Worm (Caenorhabditis elegans) whole organism, L4/young adult: Measurements from ENCODE around the gene ilys-6.

Experiments used
- W03F9.2 ChIP-seq: fragments of 150-350 bp; optimal IDR thresholded peaks from 2 replicates; lab custom pipeline; 2014; ENCODE audit warnings: missing biosample characterization, missing genetic modification characterization
- dao-5 ChIP-seq: sonication (generic microtip); optimal IDR thresholded peaks from 2 replicates; lab custom pipeline; 2016; ENCODE audit warnings: missing genotype, missing genetic modification characterization, moderate library complexity, missing compliant biosample characterization
- him-1 ChIP-seq: sonication (generic microtip); optimal IDR thresholded peaks from 2 replicates; lab custom pipeline; 2016; ENCODE audit warnings: missing genotype, missing genetic modification reagents, missing genetic modification characterization, missing compliant biosample characterization

The ilys-6 gene

DNA sequence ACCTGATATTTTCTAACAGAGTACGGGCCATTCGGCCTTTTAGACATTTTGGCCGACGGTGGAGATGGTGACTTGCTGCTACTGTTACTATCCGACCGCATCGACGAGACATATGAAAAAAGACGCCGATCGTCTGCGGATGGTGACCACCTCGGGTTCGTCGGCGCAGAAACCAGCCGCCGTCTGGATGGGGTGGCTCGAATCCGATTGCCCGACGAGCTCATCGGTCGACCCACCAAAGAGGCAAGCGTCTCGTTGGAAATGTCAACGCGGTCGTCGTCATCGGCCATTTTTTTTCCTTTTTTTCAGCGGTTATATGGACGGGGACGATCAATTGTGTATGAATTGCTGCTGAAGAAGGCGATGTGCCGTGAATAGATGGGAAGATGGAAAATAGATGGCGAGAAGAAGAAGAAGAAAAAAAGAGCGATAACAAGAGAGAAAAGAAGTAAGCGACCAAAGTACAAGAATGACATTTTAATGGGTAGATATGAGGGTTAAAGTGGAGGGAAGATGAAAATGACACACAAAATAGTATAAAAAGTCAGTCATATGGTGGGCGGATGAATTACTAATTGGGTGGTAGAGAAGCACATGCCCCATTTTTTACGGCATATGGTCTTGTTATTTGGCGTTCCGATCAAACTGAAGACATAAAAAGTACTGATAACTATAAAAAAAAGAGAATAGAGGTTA, 44.6 kb downstream of the ilys-6 start:
- TF ChIP-seq W03F9.2 (no peak), dao-5 (tag; lab: Kevin White, UChicago) (no peak), him-1 (tag; lab: Kevin White, UChicago) (no peak)

DNA sequence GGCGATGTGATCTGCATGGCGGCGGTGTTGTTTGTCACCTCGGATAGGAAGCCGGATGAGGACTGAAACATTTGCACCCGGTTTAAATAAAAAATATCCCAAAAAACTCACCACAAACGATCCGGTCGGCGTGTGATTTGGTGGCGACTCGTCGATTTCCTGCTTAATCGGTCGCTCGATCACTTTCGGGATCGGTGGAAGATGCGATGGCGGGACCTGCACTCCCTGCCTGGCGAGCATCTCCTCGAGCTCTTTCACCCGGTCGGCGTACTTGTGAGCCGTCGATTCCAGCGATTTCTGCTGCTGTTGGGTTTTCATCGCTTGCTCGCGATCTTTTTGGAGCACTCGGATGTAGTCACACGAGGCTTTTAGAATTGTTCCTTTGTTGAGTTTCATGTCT, 46.8 kb downstream of the ilys-6 start:
- TF ChIP-seq W03F9.2 (no peak), dao-5 (tag; lab: Kevin White, UChicago) (no peak), him-1 (tag; lab: Kevin White, UChicago) (no peak)

ce11 chrIV:4015660-4016059, 47.8 kb downstream of the ilys-6 start:
- no peak for TF ChIP-seq him-1 (tag; lab: Kevin White, UChicago)
- no peak for TF ChIP-seq dao-5 (tag; lab: Kevin White, UChicago)
- no peak for TF ChIP-seq W03F9.2

DNA sequence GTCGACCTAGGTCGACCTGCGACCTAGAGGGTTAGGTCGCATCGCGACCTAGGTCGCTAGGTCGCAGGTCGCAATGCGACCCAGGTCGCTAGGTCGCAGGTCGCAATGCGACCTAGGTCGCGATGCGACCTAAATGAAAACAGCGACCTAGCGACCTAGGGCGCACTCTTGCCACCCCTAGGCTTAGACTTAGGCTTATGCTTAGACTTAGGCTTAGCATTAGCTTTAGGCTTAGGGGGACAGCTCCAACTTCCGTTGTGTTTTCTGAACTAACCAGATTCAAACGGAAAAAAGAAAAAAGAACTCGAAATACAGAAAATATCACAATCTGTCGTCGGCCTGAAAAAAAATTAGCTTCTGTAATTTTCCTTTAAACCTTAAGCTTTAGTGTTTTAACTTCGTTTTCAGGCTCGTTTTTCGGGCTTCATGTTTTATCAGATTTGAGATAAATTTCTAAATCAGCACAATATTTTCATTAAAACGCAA, 49.1 kb downstream of the ilys-6 start:
- TF ChIP-seq dao-5 (tag; lab: Kevin White, UChicago): no peak
- TF ChIP-seq him-1 (tag; lab: Kevin White, UChicago): no peak
- no peak for TF ChIP-seq W03F9.2

DNA sequence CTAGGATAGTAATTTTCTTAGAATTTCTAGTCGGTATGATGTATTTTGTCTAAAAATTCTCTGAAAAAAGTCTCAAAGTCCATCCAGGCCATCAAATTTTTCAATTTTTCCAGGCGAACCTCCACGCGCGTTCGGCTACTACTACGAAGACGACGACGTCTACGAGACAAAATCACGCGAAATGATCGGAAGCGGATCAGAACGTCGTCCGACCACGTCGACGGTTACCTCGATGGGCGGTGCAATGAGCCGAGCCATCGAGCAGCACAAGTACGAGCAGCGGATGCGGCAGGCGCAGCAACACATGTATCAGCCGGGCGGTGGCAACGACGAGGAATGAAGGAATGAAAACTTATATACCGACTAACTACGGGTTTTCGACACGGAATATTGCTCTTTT, 49.9 kb downstream of the ilys-6 start:
- TF ChIP-seq him-1 (tag; lab: Kevin White, UChicago) (no peak), W03F9.2 (no peak)
